Worm (Caenorhabditis elegans) whole organism, L2 larva: ENCODE results near the gene unc-23.

Source experiments
- F13H6.1 ChIP-seq: sonication (generic microtip); optimal IDR thresholded peaks from 2 replicates; lab custom pipeline; 2016; ENCODE audit warnings: missing genetic modification characterization, missing compliant biosample characterization
- R02D3.7 ChIP-seq: fragments of 150-350 bp; optimal IDR thresholded peaks from 2 replicates; lab custom pipeline; 2014; ENCODE audit warnings: missing biosample characterization, missing genetic modification characterization
- Y55F3AM.14 ChIP-seq: fragments of 200-800 bp; sonication (Bioruptor generic); optimal IDR thresholded peaks from 2 replicates; lab custom pipeline; 2018; ENCODE audit warnings: mild to moderate bottlenecking, missing genetic modification characterization, missing compliant biosample characterization
- ZK546.5 ChIP-seq: sonication (generic microtip); optimal IDR thresholded peaks from 2 replicates; lab custom pipeline; 2017; ENCODE audit warnings: missing biosample characterization, missing genetic modification characterization
- alr-1 ChIP-seq: fragments of 150-350 bp; optimal IDR thresholded peaks from 2 replicates; lab custom pipeline; 2014; ENCODE audit warnings: missing biosample characterization, missing genetic modification characterization
- aly-2 ChIP-seq: fragments of 150-350 bp; optimal IDR thresholded peaks from 2 replicates; lab custom pipeline; 2014; ENCODE audit warnings: missing biosample characterization, missing genetic modification characterization
- ama-1 ChIP-seq: fragments of 150-350 bp; optimal IDR thresholded peaks from 2 replicates; lab custom pipeline; 2018; ENCODE audit warnings: inconsistent platforms
- blmp-1 ChIP-seq: sonication (generic microtip); optimal IDR thresholded peaks from 2 replicates; lab custom pipeline; 2017; ENCODE audit warnings: missing genetic modification characterization, mild to moderate bottlenecking, missing compliant biosample characterization, antibody characterized with exemption, moderate library complexity; ENCODE audit not compliant: insufficient read depth
- ceh-16 ChIP-seq: fragments of 150-350 bp; optimal IDR thresholded peaks from 2 replicates; lab custom pipeline; 2014; ENCODE audit warnings: missing biosample characterization, missing genetic modification characterization
- ceh-82 ChIP-seq: fragments of 150-350 bp; optimal IDR thresholded peaks from 2 replicates; lab custom pipeline; 2014; ENCODE audit warnings: missing biosample characterization, missing genetic modification characterization
- crh-2 ChIP-seq: sonication (generic microtip); optimal IDR thresholded peaks from 2 replicates; lab custom pipeline; 2017; ENCODE audit warnings: missing biosample characterization, missing genetic modification characterization
- dmd-4 ChIP-seq: sonication (generic microtip); optimal IDR thresholded peaks from 2 replicates; lab custom pipeline; 2017; ENCODE audit warnings: missing biosample characterization, missing genetic modification characterization
- egl-27 ChIP-seq: sonication (generic microtip); optimal IDR thresholded peaks from 3 replicates; lab custom pipeline; 2017; ENCODE audit warnings: missing biosample characterization, missing genetic modification reagents, missing genetic modification characterization
- elt-1 ChIP-seq: fragments of 150-350 bp; optimal IDR thresholded peaks from 2 replicates; lab custom pipeline; 2014; ENCODE audit warnings: missing biosample characterization, missing genetic modification characterization
- fos-1 ChIP-seq: fragments of 150-350 bp; optimal IDR thresholded peaks from 2 replicates; lab custom pipeline; 2014; ENCODE audit warnings: missing biosample characterization, missing genetic modification characterization
- gmeb-1 ChIP-seq: fragments of 150-350 bp; optimal IDR thresholded peaks from 2 replicates; lab custom pipeline; 2014; ENCODE audit warnings: missing biosample characterization, missing genetic modification characterization
- lin-13 ChIP-seq: fragments of 150-350 bp; optimal IDR thresholded peaks from 2 replicates; lab custom pipeline; 2014; ENCODE audit warnings: missing biosample characterization, missing genetic modification reagents, missing genetic modification characterization
- lin-39 ChIP-seq: fragments of 150-350 bp; optimal IDR thresholded peaks from 2 replicates; lab custom pipeline; 2014; ENCODE audit warnings: missing biosample characterization, missing genetic modification reagents, missing genetic modification characterization
- lsy-2 ChIP-seq, 2 experiments: fragments of 150-350 bp in 1 of 2; sonication (generic microtip) in 1 of 2; optimal IDR thresholded peaks; 2 replicates each; lab custom pipeline; 2014 to 2017; ENCODE audit warnings: missing biosample characterization in 2 of 2, missing genetic modification characterization in 2 of 2
- mab-5 ChIP-seq: fragments of 150-350 bp; optimal IDR thresholded peaks from 2 replicates; lab custom pipeline; 2014; ENCODE audit warnings: missing biosample characterization, missing genetic modification characterization
- mbf-1 ChIP-seq: sonication (generic microtip); optimal IDR thresholded peaks from 2 replicates; lab custom pipeline; 2017; ENCODE audit warnings: missing biosample characterization, missing genetic modification characterization
- mdl-1 ChIP-seq, 2 experiments: fragments of 150-350 bp in 1 of 2; sonication (generic microtip) in 1 of 2; optimal IDR thresholded peaks; 2 replicates each; lab custom pipeline; 2017; ENCODE audit warnings: missing biosample characterization in 2 of 2, missing genetic modification characterization in 2 of 2
- nhr-10 ChIP-seq: sonication (generic microtip); optimal IDR thresholded peaks from 2 replicates; lab custom pipeline; 2017; ENCODE audit warnings: missing biosample characterization, missing genetic modification characterization
- nhr-12 ChIP-seq: fragments of 150-350 bp; optimal IDR thresholded peaks from 2 replicates; lab custom pipeline; 2014; ENCODE audit warnings: missing biosample characterization, missing genetic modification characterization
- nhr-21 ChIP-seq: fragments of 150-350 bp; optimal IDR thresholded peaks from 2 replicates; lab custom pipeline; 2014; ENCODE audit warnings: missing biosample characterization, missing genetic modification characterization
- nhr-23 ChIP-seq: fragments of 150-350 bp; optimal IDR thresholded peaks from 2 replicates; lab custom pipeline; 2014; ENCODE audit warnings: missing biosample characterization, missing genetic modification reagents, missing genetic modification characterization
- nhr-237 ChIP-seq: fragments of 150-350 bp; optimal IDR thresholded peaks from 2 replicates; lab custom pipeline; 2014; ENCODE audit warnings: missing biosample characterization, missing genetic modification characterization
- nhr-77 ChIP-seq: fragments of 150-350 bp; optimal IDR thresholded peaks from 2 replicates; lab custom pipeline; 2014; ENCODE audit warnings: missing biosample characterization, missing genetic modification characterization
- peb-1 ChIP-seq: fragments of 150-350 bp; optimal IDR thresholded peaks from 2 replicates; lab custom pipeline; 2014; ENCODE audit warnings: missing biosample characterization, missing genetic modification characterization
- skn-1 ChIP-seq: sonication (generic microtip); optimal IDR thresholded peaks from 2 replicates; lab custom pipeline; 2017; ENCODE audit warnings: missing biosample characterization, missing genetic modification characterization
- sma-3 ChIP-seq: sonication (generic microtip); optimal IDR thresholded peaks from 2 replicates; lab custom pipeline; 2016; ENCODE audit warnings: missing genetic modification reagents, missing genetic modification characterization, missing compliant biosample characterization
- snpc-4 ChIP-seq: fragments of 150-350 bp; optimal IDR thresholded peaks from 2 replicates; lab custom pipeline; 2014; ENCODE audit warnings: missing biosample characterization, missing genetic modification characterization
- unc-39 ChIP-seq: fragments of 150-350 bp; optimal IDR thresholded peaks from 2 replicates; lab custom pipeline; 2014; ENCODE audit warnings: missing biosample characterization, missing genetic modification characterization
- unc-55 ChIP-seq: fragments of 150-350 bp; sonication (generic microtip); optimal IDR thresholded peaks from 3 replicates; lab custom pipeline; 2014; ENCODE audit warnings: missing biosample characterization, missing genetic modification reagents, missing genetic modification characterization
- unc-62 ChIP-seq: fragments of 150-350 bp; optimal IDR thresholded peaks from 2 replicates; lab custom pipeline; 2014; ENCODE audit warnings: missing biosample characterization, missing genetic modification reagents, missing genetic modification characterization
- zag-1 ChIP-seq: fragments of 150-350 bp; optimal IDR thresholded peaks from 2 replicates; lab custom pipeline; 2014; ENCODE audit warnings: missing biosample characterization, missing genetic modification characterization
- ztf-11 ChIP-seq: sonication (generic microtip); optimal IDR thresholded peaks from 2 replicates; lab custom pipeline; 2017; ENCODE audit warnings: missing biosample characterization, missing genetic modification characterization
- ztf-4 ChIP-seq: fragments of 150-350 bp; optimal IDR thresholded peaks from 2 replicates; lab custom pipeline; 2014; ENCODE audit warnings: missing biosample characterization, missing genetic modification characterization

Gene unc-23

ce11 chrV:8977895-8978294 lies 41.7 kb downstream of the unc-23 start:
- TF ChIP-seq nhr-23 (tag; lab: Kevin White, UChicago) (no peak), blmp-1 (tag; lab: Kevin White, UChicago) (no peak), Y55F3AM.14 (no peak), unc-39 (tag; lab: Kevin White, UChicago) (no peak), lin-13 (GFP tag; lab: Kevin White, UChicago) (no peak), sma-3 (GFP tag; lab: Kevin White, UChicago) (no peak)

- TF ChIP-seq ztf-4 (tag; lab: Kevin White, UChicago) = no peak
- TF ChIP-seq mab-5 (tag; lab: Kevin White, UChicago) = no peak
- TF ChIP-seq ama-1 (lab: Kevin White, UChicago) = no peak
- no peak for TF ChIP-seq alr-1
- TF ChIP-seq ztf-11 (tag; lab: Kevin White, UChicago) = no peak
- TF ChIP-seq elt-1 (tag; lab: Kevin White, UChicago) = no peak
These were observed 44.7 kb downstream of the unc-23 start, which contains the start of gene str-84 for ce11 chrV:8980845-8981244. Gene str-84 (minus strand): TSS chrV:8980945.

- TF ChIP-seq ZK546.5 (no peak), nhr-10 (no peak), unc-62 (no peak), nhr-21 (tag; lab: Kevin White, UChicago) (no peak), F13H6.1 (no peak), alr-1 (no peak), nhr-237 (tag; lab: Kevin White, UChicago) (no peak), lin-13 (GFP tag; lab: Kevin White, UChicago) (no peak), snpc-4 (no peak), crh-2 (no peak), ceh-82 (tag; lab: Kevin White, UChicago) (no peak), lin-39 (tag; lab: Kevin White, UChicago) (no peak), aly-2 (tag; lab: Kevin White, UChicago) (no peak), zag-1 (tag; lab: Kevin White, UChicago) (no peak), nhr-12 (no peak), sma-3 (GFP tag; lab: Kevin White, UChicago) (no peak), dmd-4 (tag; lab: Kevin White, UChicago) (no peak), blmp-1 (tag; lab: Kevin White, UChicago) (no peak), mbf-1 (no peak), ceh-16 (tag; lab: Kevin White, UChicago) (no peak)
- TF ChIP-seq, all 48 proteins: peak for 0
These were observed 47.4 kb downstream of the unc-23 start, which contains the start of gene str-86 for ce11 chrV:8983604-8984003. Gene str-86 (minus strand): TSS chrV:8983704.

ce11 chrV:8984783-8985182 lies 48.6 kb downstream of the unc-23 start:
- TF ChIP-seq nhr-77 (tag; lab: Kevin White, UChicago) = no peak
- TF ChIP-seq R02D3.7 = no peak
- no peak for TF ChIP-seq ceh-16 (tag; lab: Kevin White, UChicago)
- no peak for TF ChIP-seq egl-27 (tag; lab: Kevin White, UChicago)
- no peak for TF ChIP-seq lsy-2 (tag; optimal IDR thresholded peaks at IDR 0.05; lab: Kevin White, UChicago)
- no peak for TF ChIP-seq crh-2
- no peak for TF ChIP-seq snpc-4
- TF ChIP-seq nhr-12 = no peak
- no peak for TF ChIP-seq nhr-10
- no peak for TF ChIP-seq unc-55 (GFP tag; lab: Kevin White, UChicago)
- no peak for TF ChIP-seq peb-1 (tag; lab: Kevin White, UChicago)
- TF ChIP-seq mdl-1 (tag; optimal IDR thresholded peaks at IDR 0.05; lab: Kevin White, UChicago) = no peak
- TF ChIP-seq skn-1 (tag; lab: Kevin White, UChicago) = no peak
- TF ChIP-seq nhr-23 (tag; lab: Kevin White, UChicago) = no peak
- TF ChIP-seq fos-1 (tag; lab: Kevin White, UChicago) = no peak
- TF ChIP-seq gmeb-1 (tag; lab: Kevin White, UChicago) = no peak
- TF ChIP-seq elt-1 (tag; lab: Kevin White, UChicago) = no peak
- no peak for TF ChIP-seq lin-13 (GFP tag; lab: Kevin White, UChicago)
